Worm (Caenorhabditis elegans) whole organism, mixed stage, embryonic: Measurements from ENCODE around the gene T01D3.1.

Experiments used
- ceh-83 ChIP-seq: fragments of 200-800 bp; sonication (Bioruptor generic); optimal IDR thresholded peaks from 2 replicates; lab custom pipeline; 2018; ENCODE audit warnings: mild to moderate bottlenecking, missing genetic modification characterization, missing compliant biosample characterization
- ces-1 ChIP-seq: fragments of 150-350 bp; optimal IDR thresholded peaks from 2 replicates; lab custom pipeline; 2014; ENCODE audit warnings: missing biosample characterization, missing genetic modification reagents, missing genetic modification characterization
- elt-3 ChIP-seq: fragments of 150-350 bp; optimal IDR thresholded peaks from 2 replicates; lab custom pipeline; 2014; ENCODE audit warnings: missing biosample characterization, missing genetic modification characterization
- hlh-1 ChIP-seq: fragments of 150-350 bp; optimal IDR thresholded peaks from 2 replicates; lab custom pipeline; 2014; ENCODE audit warnings: missing biosample characterization, missing genetic modification reagents, missing genetic modification characterization
- lin-13 ChIP-seq: fragments of 150-350 bp; optimal IDR thresholded peaks from 2 replicates; lab custom pipeline; 2014; ENCODE audit warnings: missing biosample characterization, missing genetic modification characterization
- nhr-237 ChIP-seq: fragments of 150-350 bp; optimal IDR thresholded peaks from 2 replicates; lab custom pipeline; 2014; ENCODE audit warnings: missing biosample characterization, missing genetic modification characterization
- snpc-4 ChIP-seq: fragments of 150-350 bp; optimal IDR thresholded peaks from 2 replicates; lab custom pipeline; 2014; ENCODE audit warnings: missing biosample characterization, missing genetic modification characterization
- sptf-1 ChIP-seq: sonication (generic microtip); optimal IDR thresholded peaks from 2 replicates; lab custom pipeline; 2017; ENCODE audit warnings: mild to moderate bottlenecking, missing genetic modification characterization, moderate library complexity, missing compliant biosample characterization
- unc-62 ChIP-seq: fragments of 150-350 bp; optimal IDR thresholded peaks from 2 replicates; lab custom pipeline; 2014; ENCODE audit warnings: missing biosample characterization, missing genetic modification reagents, missing genetic modification characterization

DNA sequence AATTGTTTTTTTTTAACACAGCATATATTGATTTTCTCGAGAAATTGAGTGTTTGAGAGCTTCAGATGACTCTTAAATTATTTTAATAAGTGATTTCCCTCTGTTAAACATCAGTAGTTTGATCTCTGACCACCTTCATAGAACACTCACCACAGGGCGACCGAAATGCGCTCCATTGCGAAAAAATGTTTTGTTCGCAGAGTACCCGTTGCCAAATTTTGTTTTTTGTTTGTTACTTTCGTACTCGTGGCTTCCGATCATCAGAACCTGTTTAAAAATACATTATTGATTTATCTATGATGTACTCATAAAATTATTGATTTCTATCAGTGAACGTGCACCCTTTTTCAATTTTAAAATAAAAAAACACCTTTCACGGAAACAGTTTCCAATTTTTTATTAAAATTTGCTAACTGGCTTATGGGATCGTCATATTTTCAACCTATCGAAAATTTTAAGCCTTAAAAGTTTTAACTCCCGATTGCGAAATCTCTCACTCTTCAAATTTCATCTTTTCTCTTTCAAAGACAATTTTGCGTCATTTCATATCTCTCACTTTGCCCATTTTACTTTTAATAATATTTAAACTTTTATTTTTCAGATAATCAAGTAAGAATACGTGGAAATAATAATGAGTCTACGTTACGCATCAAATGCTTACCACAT, 28.9 kb upstream of the T01D3.1 start, which contains the start of gene letm-1:
- TF ChIP-seq hlh-1 (tag; lab: Kevin White, UChicago) = no peak
- TF ChIP-seq sptf-1 (tag; lab: Kevin White, UChicago) = no peak
- TF ChIP-seq lin-13 (tag; lab: Kevin White, UChicago) = no peak
- TF ChIP-seq nhr-237 (tag; lab: Kevin White, UChicago) = no peak
- no peak for TF ChIP-seq ces-1
- no peak for TF ChIP-seq ceh-83 (GFP tag; lab: Kevin White, UChicago)
- TF ChIP-seq unc-62 = no peak
- TF ChIP-seq elt-3 (tag; lab: Kevin White, UChicago) = no peak
- TF ChIP-seq snpc-4 = no peak
